Worm (Caenorhabditis elegans): ENCODE data around the gene T27A10.6.

DNA sequence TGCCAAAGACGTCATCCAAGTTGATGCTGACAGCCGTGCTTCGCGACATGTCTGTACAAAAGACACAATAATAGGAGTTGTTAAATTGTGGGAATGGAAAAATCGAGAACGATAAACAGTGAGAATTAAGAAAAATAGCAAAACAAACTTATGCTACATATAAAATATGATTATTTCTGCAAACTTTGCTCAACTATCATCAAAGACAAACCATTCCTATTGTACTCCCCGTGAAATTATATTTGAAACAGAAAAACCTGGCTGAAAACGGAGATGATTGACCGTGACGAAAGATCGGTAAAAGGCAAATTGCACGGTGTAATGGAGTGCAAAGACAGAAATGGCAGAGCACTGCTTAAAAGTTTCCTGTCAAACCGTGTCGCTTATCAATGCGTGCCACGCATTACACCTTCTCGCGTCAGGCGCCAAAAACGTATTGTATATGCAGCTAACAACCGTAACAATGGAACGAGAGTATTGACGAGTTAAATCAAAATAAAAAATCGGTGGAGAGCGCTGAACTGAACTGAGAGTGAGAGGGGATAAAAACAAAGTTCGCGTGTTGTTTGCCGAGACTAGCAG, 15.0 kb upstream of the T27A10.6 start, which contains the start of gene C18B2.5:
- TF ChIP-seq mel-28 (tag; optimal IDR thresholded peaks at IDR 0.05; ENCODE audit: borderline replicate concordance) (no peak), tlf-1 (GFP tag; optimal IDR thresholded peaks at IDR 0.05) (no peak), mcd-1 (GFP tag; IDR thresholded peaks at IDR 0.05) (no peak), let-607 (tag; optimal IDR thresholded peaks at IDR 0.05) (peak; percentile 19 to 82), F57A8.1 (GFP tag; optimal IDR thresholded peaks at IDR 0.05) (no peak), hsf-1 (GFP tag; IDR thresholded peaks at IDR 0.05) (no peak), rcor-1 (GFP tag; IDR thresholded peaks at IDR 0.05) (no peak), snpc-1.3 (tag; optimal IDR thresholded peaks at IDR 0.05; ENCODE audit: insufficient read depth) (no peak), hrde-1 (tag; optimal IDR thresholded peaks at IDR 0.05; ENCODE audit: borderline replicate concordance) (no peak), hlh-26 (GFP tag; conservative IDR thresholded peaks at IDR 0.05) (no peak), lsl-1 (GFP tag; optimal IDR thresholded peaks at IDR 0.05) (no peak), unc-62 (GFP tag; optimal IDR thresholded peaks at IDR 0.05) (no peak), snpc-4 (GFP tag; optimal IDR thresholded peaks at IDR 0.05) (no peak), snpc-4 (tag; optimal IDR thresholded peaks at IDR 0.05) (no peak), dox-1 (GFP tag; IDR thresholded peaks at IDR 0.05) (peak; percentile 74)
